Fruit fly (Drosophila melanogaster) whole organism, embryonic: ENCODE data around the gene CG10738.

Experiments
- Abd-B ChIP-seq: fragments of 200-800 bp; sonication (Bioruptor generic); optimal IDR thresholded peaks from 2 replicates; lab custom pipeline; 2018; ENCODE audit warnings: missing biosample characterization, mild to moderate bottlenecking, missing genetic modification characterization, moderate library complexity
- Adf1 ChIP-seq: fragments of 200-800 bp; sonication (Bioruptor generic); IDR thresholded peaks from 2 replicates; pipeline ENCODE4 v1.3.6; 2022; ENCODE audit warnings: missing biosample characterization, missing genetic modification characterization
- B-H2 ChIP-seq: fragments of 200-800 bp; sonication (Bioruptor generic); optimal IDR thresholded peaks from 2 replicates; lab custom pipeline; 2018; ENCODE audit warnings: missing biosample characterization, mild to moderate bottlenecking, missing genetic modification characterization
- CG11093 ChIP-seq: fragments of 200-800 bp; sonication (Bioruptor generic); IDR thresholded peaks from 3 replicates; pipeline ENCODE4 v1.3.6; 2022; ENCODE audit warnings: missing biosample characterization, missing genetic modification characterization
- CG11247 ChIP-seq: fragments of 200-800 bp; sonication (Bioruptor generic); IDR thresholded peaks from 2 replicates; pipeline ENCODE4 v1.3.6; 2022; ENCODE audit warnings: missing biosample characterization, missing genetic modification characterization
- CG11560 ChIP-seq: fragments of 200-800 bp; sonication (Bioruptor generic); IDR thresholded peaks from 3 replicates; pipeline ENCODE4 v1.3.6; 2022; ENCODE audit warnings: missing biosample characterization, missing genetic modification characterization
- CG15696 ChIP-seq: fragments of 200-800 bp; sonication (Bioruptor generic); optimal IDR thresholded peaks from 2 replicates; lab custom pipeline; 2019; ENCODE audit warnings: missing biosample characterization, mild to moderate bottlenecking, missing genetic modification characterization, moderate library complexity
- CG16813 ChIP-seq: fragments of 200-800 bp; sonication (Bioruptor generic); IDR thresholded peaks from 3 replicates; pipeline ENCODE4 v1.3.6; 2022; ENCODE audit warnings: missing biosample characterization, missing genetic modification characterization; ENCODE audit not compliant: partially characterized antibody
- CG17912 ChIP-seq: fragments of 200-800 bp; sonication (Bioruptor generic); optimal IDR thresholded peaks from 2 replicates; lab custom pipeline; 2018; ENCODE audit warnings: missing biosample characterization, mild to moderate bottlenecking, missing genetic modification characterization
- CG33557 ChIP-seq: fragments of 200-800 bp; sonication (Bioruptor generic); optimal IDR thresholded peaks from 2 replicates; lab custom pipeline; 2019; ENCODE audit warnings: missing biosample characterization, mild to moderate bottlenecking, missing genetic modification characterization, moderate library complexity
- CG34422 ChIP-seq: fragments of 200-800 bp; sonication (Bioruptor generic); IDR thresholded peaks from 3 replicates; pipeline ENCODE4 v1.3.6; 2022; ENCODE audit warnings: missing biosample characterization, missing genetic modification characterization
- CG7839 ChIP-seq: fragments of 200-800 bp; sonication (Bioruptor generic); optimal IDR thresholded peaks from 3 replicates; lab custom pipeline; 2018; ENCODE audit warnings: missing biosample characterization, mild to moderate bottlenecking, missing genetic modification characterization, moderate library complexity
- CG9932 ChIP-seq: fragments of 200-800 bp; sonication (Bioruptor generic); IDR thresholded peaks from 2 replicates; pipeline ENCODE4 v1.3.6; 2022; ENCODE audit warnings: missing biosample characterization, missing genetic modification characterization
- CoRest ChIP-seq: fragments of 200-800 bp; sonication (Bioruptor generic); optimal IDR thresholded peaks from 3 replicates; lab custom pipeline; 2018; ENCODE audit warnings: missing biosample characterization, mild to moderate bottlenecking, missing genetic modification characterization, moderate library complexity
- D19A ChIP-seq: fragments of 200-800 bp; optimal IDR thresholded peaks from 3 replicates; lab custom pipeline; 2019; ENCODE audit warnings: missing biosample characterization, mild to moderate bottlenecking, missing genetic modification characterization, moderate library complexity
- Dll ChIP-seq: fragments of 200-800 bp; sonication (Bioruptor generic); IDR thresholded peaks from 4 replicates; pipeline ENCODE4 v1.3.6; 2022; ENCODE audit warnings: missing biosample characterization, missing genetic modification characterization; ENCODE audit not compliant: partially characterized antibody
- E2f2 ChIP-seq: fragments of 200-800 bp; sonication (Bioruptor generic); IDR thresholded peaks from 2 replicates; pipeline ENCODE4 v1.3.6; 2022; ENCODE audit warnings: missing biosample characterization, missing genetic modification characterization
- Ets65A ChIP-seq: fragments of 200-800 bp; sonication (Bioruptor generic); peaks from one replicate; lab custom pipeline; 2016; ENCODE audit warnings: missing biosample characterization, missing genetic modification characterization
- Fer2 ChIP-seq: fragments of 200-800 bp; sonication (Bioruptor generic); optimal IDR thresholded peaks from 2 replicates; lab custom pipeline; 2018; ENCODE audit warnings: missing biosample characterization, mild to moderate bottlenecking, missing genetic modification characterization, moderate library complexity
- HLH3B ChIP-seq: fragments of 200-800 bp; sonication (Bioruptor generic); IDR thresholded peaks from 2 replicates; pipeline ENCODE4 v1.3.6; 2022; ENCODE audit warnings: missing biosample characterization, missing genetic modification characterization
- Med ChIP-seq: fragments of 200-800 bp; sonication (Bioruptor generic); peaks from one replicate; lab custom pipeline; 2016; ENCODE audit warnings: missing biosample characterization, missing genetic modification characterization, mild to moderate bottlenecking, inconsistent platforms, moderate library complexity
- Mes4 ChIP-seq: fragments of 200-800 bp; sonication (Bioruptor generic); optimal IDR thresholded peaks from 2 replicates; lab custom pipeline; 2016; ENCODE audit warnings: missing biosample characterization, missing genetic modification characterization
- Poxn ChIP-seq: fragments of 200-800 bp; sonication (Bioruptor generic); IDR thresholded peaks from 2 replicates; pipeline ENCODE4 v1.3.6; 2022; ENCODE audit warnings: missing biosample characterization, missing genetic modification characterization
- Ptx1 ChIP-seq: fragments of 200-800 bp; sonication (Bioruptor generic); IDR thresholded peaks from 2 replicates; pipeline ENCODE4 v1.3.6; 2022; ENCODE audit warnings: missing biosample characterization, missing genetic modification characterization
- Sin3A ChIP-seq: fragments of >200 bp; optimal IDR thresholded peaks from 2 replicates; lab custom pipeline; 2018
- Sry-β ChIP-seq: fragments of 200-800 bp; sonication (Bioruptor generic); optimal IDR thresholded peaks from 2 replicates; lab custom pipeline; 2018; ENCODE audit warnings: missing biosample characterization, mild to moderate bottlenecking, missing genetic modification characterization, moderate library complexity
- Sry-δ ChIP-seq: fragments of 200-800 bp; sonication (Bioruptor generic); optimal IDR thresholded peaks from 2 replicates; lab custom pipeline; 2016; ENCODE audit warnings: missing biosample characterization, missing genetic modification characterization
- Trl ChIP-seq, 3 experiments: fragments of >200 bp in 2 of 3; fragments of 200-800 bp in 1 of 3; sonication (Bioruptor generic) in 1 of 3; optimal IDR thresholded peaks; 2 replicates in 1 of 3; 3 replicates in 2 of 3; lab custom pipeline; 2016 to 2017; ENCODE audit warnings: missing biosample characterization in 1 of 3, missing genetic modification characterization in 1 of 3
- Usf ChIP-seq: fragments of 200-800 bp; sonication (Bioruptor generic); optimal IDR thresholded peaks from 2 replicates; lab custom pipeline; 2017; ENCODE audit warnings: missing genotype, missing biosample characterization, missing genetic modification characterization
- ara ChIP-seq: fragments of 200-800 bp; sonication (Bioruptor generic); IDR thresholded peaks from 2 replicates; pipeline ENCODE4 v1.3.6; 2022; ENCODE audit warnings: missing biosample characterization, missing genetic modification characterization
- bowl ChIP-seq: fragments of 200-800 bp; sonication (Bioruptor generic); IDR thresholded peaks from 2 replicates; pipeline ENCODE4 v1.3.6; 2022; ENCODE audit warnings: missing biosample characterization, missing genetic modification characterization
- corto ChIP-seq: fragments of 200-800 bp; sonication (Bioruptor generic); optimal IDR thresholded peaks from 2 replicates; lab custom pipeline; 2016; ENCODE audit warnings: missing biosample characterization, mild to moderate bottlenecking, missing genetic modification characterization, moderate library complexity
- crp ChIP-seq, 2 experiments: fragments of 200-800 bp; sonication (Bioruptor generic); optimal IDR thresholded peaks; 2 replicates in 1 of 2; 3 replicates in 1 of 2; lab custom pipeline; 2017; ENCODE audit warnings: missing biosample characterization in 2 of 2, missing genetic modification characterization in 2 of 2, mild to moderate bottlenecking in 1 of 2, moderate library complexity in 1 of 2
- danr ChIP-seq: fragments of 200-800 bp; sonication (Bioruptor generic); IDR thresholded peaks from 2 replicates; pipeline ENCODE4 v1.3.6; 2022; ENCODE audit warnings: missing biosample characterization, missing genetic modification characterization
- dmrt11E ChIP-seq: fragments of 200-800 bp; sonication (Bioruptor generic); optimal IDR thresholded peaks from 3 replicates; lab custom pipeline; 2018; ENCODE audit warnings: missing biosample characterization, mild to moderate bottlenecking, missing genetic modification characterization, moderate library complexity
- ems ChIP-seq: fragments of 200-800 bp; sonication (Bioruptor generic); optimal IDR thresholded peaks from 3 replicates; lab custom pipeline; 2016; ENCODE audit warnings: missing biosample characterization, missing genetic modification characterization
- fd64A ChIP-seq: fragments of 200-800 bp; sonication (Bioruptor generic); optimal IDR thresholded peaks from 3 replicates; lab custom pipeline; 2018; ENCODE audit warnings: missing biosample characterization, mild to moderate bottlenecking, missing genetic modification characterization
- fu2 ChIP-seq: fragments of 200-800 bp; sonication (Bioruptor generic); optimal IDR thresholded peaks from 2 replicates; lab custom pipeline; 2016; ENCODE audit warnings: missing biosample characterization, missing genetic modification characterization
- her ChIP-seq: fragments of 200-800 bp; sonication (Bioruptor generic); optimal IDR thresholded peaks from 2 replicates; lab custom pipeline; 2016; ENCODE audit warnings: missing biosample characterization, missing genetic modification characterization
- hth ChIP-seq: fragments of >200 bp; optimal IDR thresholded peaks from 2 replicates; lab custom pipeline; 2017; ENCODE audit warnings: inconsistent platforms
- klu ChIP-seq: fragments of 200-800 bp; sonication (Bioruptor generic); IDR thresholded peaks from 2 replicates; pipeline ENCODE4 v1.3.6; 2022; ENCODE audit warnings: missing biosample characterization, missing genetic modification characterization
- lbe ChIP-seq: fragments of 200-800 bp; sonication (Bioruptor generic); optimal IDR thresholded peaks from 2 replicates; lab custom pipeline; 2016; ENCODE audit warnings: missing biosample characterization, mild to moderate bottlenecking, missing genetic modification characterization
- luna ChIP-seq: fragments of 200-800 bp; sonication (Bioruptor generic); optimal IDR thresholded peaks from 2 replicates; lab custom pipeline; 2016; ENCODE audit warnings: missing biosample characterization, missing genetic modification characterization
- pita ChIP-seq: fragments of 200-800 bp; sonication (Bioruptor generic); optimal IDR thresholded peaks from 2 replicates; lab custom pipeline; 2017; ENCODE audit warnings: missing biosample characterization, mild to moderate bottlenecking, missing genetic modification characterization
- pros ChIP-seq: fragments of 200-800 bp; sonication (Bioruptor generic); optimal IDR thresholded peaks from 3 replicates; lab custom pipeline; 2019; ENCODE audit warnings: missing biosample characterization, mild to moderate bottlenecking, missing genetic modification characterization, moderate library complexity
- tx ChIP-seq: fragments of 200-800 bp; sonication (Bioruptor generic); optimal IDR thresholded peaks from 2 replicates; lab custom pipeline; 2016; ENCODE audit warnings: missing biosample characterization, missing genetic modification characterization
- yki ChIP-seq: fragments of >200 bp; optimal IDR thresholded peaks from 3 replicates; lab custom pipeline; 2018

CG10738 gene

DNA sequence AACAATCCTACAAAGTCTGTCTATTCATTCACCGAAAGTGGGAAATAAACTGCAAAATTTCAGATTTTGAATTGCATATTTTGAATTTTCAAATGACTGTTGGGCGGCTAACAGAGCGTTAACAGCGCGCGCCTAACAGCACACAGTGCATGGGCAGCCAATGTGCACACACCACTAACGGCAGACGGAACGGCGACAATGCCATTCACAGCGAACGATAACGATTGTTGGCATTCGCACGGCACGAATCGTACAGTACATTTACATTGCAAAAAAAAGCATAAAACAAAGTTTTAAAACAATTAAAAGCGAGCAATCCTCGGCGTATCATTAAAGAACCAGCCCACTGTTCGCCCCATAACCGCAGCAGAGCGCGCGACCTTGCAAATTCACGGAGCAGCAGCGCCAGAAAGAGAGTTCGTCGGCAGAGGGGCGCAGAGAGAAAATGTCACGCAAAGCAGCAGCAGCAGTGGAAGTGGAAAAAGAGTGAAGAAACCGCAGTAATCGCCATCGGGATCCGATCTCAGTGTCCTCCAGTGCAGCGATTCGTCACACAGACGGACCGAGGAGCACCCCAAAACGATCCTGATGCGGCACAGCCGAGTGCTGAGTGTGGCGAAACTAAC lies 52.0 kb downstream of the CG10738 start, which contains the start of gene Spt20 (continued):
- TF ChIP-seq Trl (optimal IDR thresholded peaks at IDR 0.05; lab: Kevin White, UChicago) (peak in 1 of 2 experiments; percentile 5), Trl (GFP tag; optimal IDR thresholded peaks at IDR 0.05; lab: Kevin White, UChicago) (no peak)

- TF ChIP-seq CG33557, result no peak
- 0 out of 3 replicates have a peak, but pooled peaks have one; percentile 23 for TF ChIP-seq CG16813 (GFP tag; lab: Robert Waterston, UW)
- TF ChIP-seq ara, result no peak
- TF ChIP-seq pita (GFP tag; lab: Kevin White, UChicago), result no peak
- TF ChIP-seq CG15696 (tag; lab: Kevin White, UChicago), result no peak
- TF ChIP-seq fd64A (GFP tag; lab: Kevin White, UChicago), result no peak
- TF ChIP-seq CG7839, result no peak
- TF ChIP-seq hth (lab: Kevin White, UChicago), result no peak
- peak; percentile 70 for TF ChIP-seq Med (GFP tag; lab: Kevin White, UChicago)
- peak; percentile 50 for TF ChIP-seq Ets65A
- no peak for TF ChIP-seq Ptx1 (GFP tag; lab: Robert Waterston, UW)
- TF ChIP-seq CoRest, result no peak
These were observed 53.1 kb downstream of the CG10738 start for dm6 chr3L:13503631-13504030.

DNA sequence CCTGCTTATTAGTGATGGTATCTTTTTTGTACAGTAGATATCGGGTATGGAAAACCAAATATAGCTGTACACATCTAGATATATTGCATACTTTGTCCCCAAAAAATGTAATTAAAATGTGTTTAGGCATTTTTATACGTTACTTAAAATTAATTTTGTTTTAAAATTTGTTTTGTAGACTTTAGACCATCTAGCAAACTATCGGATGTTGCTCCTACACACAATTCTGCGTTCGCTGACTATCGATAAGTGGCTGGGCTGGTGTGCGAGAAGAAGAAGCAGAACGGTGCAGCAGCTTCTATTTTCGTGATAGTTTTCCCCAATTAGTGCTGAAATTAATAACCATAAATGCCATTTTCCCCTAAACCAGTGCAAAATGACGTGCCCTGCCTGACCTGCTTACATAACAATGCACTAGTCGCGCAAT lies 62.6 kb downstream of the CG10738 start, which contains the start of the genes Vps36 and Liprin-beta:
Gene Vps36, minus strand, starts transcription at position 1 of the 427 bp plus-strand sequence.
Gene Liprin-beta, plus strand, starts transcription at position 143 of the 427 bp plus-strand sequence.
- TF ChIP-seq dmrt11E (tag; lab: Kevin White, UChicago) (peak; percentile 84), B-H2 (no peak), E2f2 (peak; percentile 62; the same call in 1 of the 2 replicates), tx (GFP tag; lab: Kevin White, UChicago) (peak; percentile 92), CG11560 (tag; lab: Robert Waterston, UW) (peak; percentile 68; the same call in 2 of the 3 replicates), corto (peak; percentile 26), Fer2 (peak; percentile 82), Abd-B (peak; percentile 91), D19A (tag; lab: Kevin White, UChicago) (no peak), pros (GFP tag; lab: Kevin White, UChicago) (no peak), klu (GFP tag; lab: Robert Waterston, UW) (peak; percentile 80), Adf1 (GFP tag; lab: Robert Waterston, UW) (peak; percentile 70), CG34422 (peak; percentile 90), crp (GFP tag; optimal IDR thresholded peaks at IDR 0.05; lab: Kevin White, UChicago) (peak in 1 of 2 experiments; percentile 56), her (GFP tag; lab: Kevin White, UChicago) (peak; percentile 81), Dll (GFP tag; lab: Robert Waterston, UW) (peak; percentile 99), CG17912 (GFP tag; lab: Kevin White, UChicago) (peak; percentile 24), yki (lab: Kevin White, UChicago) (no peak), CG11093 (GFP tag; lab: Robert Waterston, UW) (peak; percentile 87), bowl (0 out of 2 replicates have a peak, but pooled peaks have one; percentile 15), danr (peak; percentile 76), Sry-β (GFP tag; lab: Kevin White, UChicago) (no peak), fu2 (GFP tag; lab: Kevin White, UChicago) (peak; percentile 93), Sry-δ (GFP tag; lab: Kevin White, UChicago) (peak; percentile 100), Poxn (GFP tag; lab: Robert Waterston, UW) (peak; percentile 83), CG11247 (GFP tag; lab: Robert Waterston, UW) (peak; percentile 84), lbe (GFP tag; lab: Kevin White, UChicago) (no peak), HLH3B (GFP tag; lab: Robert Waterston, UW) (peak; percentile 89), ems (GFP tag; lab: Kevin White, UChicago) (peak; percentile 77), Sin3A (peak; percentile 95), Usf (GFP tag; lab: Kevin White, UChicago) (peak; percentile 77), CG9932 (peak; percentile 97), luna (GFP tag; lab: Kevin White, UChicago) (peak; percentile 85), Mes4 (GFP tag; lab: Kevin White, UChicago) (peak; percentile 69)
